Fruit fly (Drosophila melanogaster) whole organism, larva: ENCODE measurements around the gene Ekar.

Experiments
- noc ChIP-seq: fragments of 200-800 bp; sonication (Bioruptor generic); optimal IDR thresholded peaks from 3 replicates; lab custom pipeline; 2019; ENCODE audit warnings: missing biosample characterization, mild to moderate bottlenecking, missing genetic modification characterization, moderate library complexity

Ekar gene

DNA sequence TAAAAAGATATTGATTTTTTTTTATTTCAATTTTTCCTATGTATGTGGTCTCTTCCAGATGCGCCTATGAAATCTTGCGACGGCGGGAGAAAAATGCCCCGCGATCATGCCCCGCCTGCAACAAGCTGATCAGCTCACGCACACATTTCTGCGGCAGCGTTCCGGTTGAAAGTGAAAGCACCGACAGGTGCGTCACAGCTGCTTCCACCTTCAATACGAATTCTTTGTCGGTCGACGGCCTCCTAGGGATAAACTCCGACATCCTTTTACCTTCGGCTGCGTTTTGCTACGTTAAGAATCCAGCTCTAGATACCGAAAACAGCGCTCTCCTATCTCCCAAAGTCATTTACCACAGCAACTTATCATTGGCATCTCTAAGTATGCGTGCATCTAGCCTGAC, 57.8 kb downstream of the Ekar start:
- no peak for TF ChIP-seq noc (tag; lab: Kevin White, UChicago)
